5 fruit fly cellular contexts compared by ENCODE assay signal in genomic region chr3R:20549017-20549854, dm6.
TF ChIP-seq lines count a peak whose summit lies in the region.

No protein-coding gene starts in this region.

- TF ChIP-seq CTCF in whole organism, embryonic (GFP tag; optimal IDR thresholded peaks at IDR 0.05; lab: Kevin White, UChicago) = no peak

TF ChIP-seq in whole organism, adult, 20 proteins besides CTCF, POLR2A, EP300 and RAD21 (continues in another document):
- TF ChIP-seq Crg-1 (GFP tag; optimal IDR thresholded peaks at IDR 0.05; lab: Kevin White, UChicago) (no peak), CG12768 (GFP tag; optimal IDR thresholded peaks at IDR 0.05; lab: Kevin White, UChicago) (peak; percentile 63), CG7101 (tag; optimal IDR thresholded peaks at IDR 0.05; lab: Kevin White, UChicago) (peak; percentile 24), Clk (GFP tag; optimal IDR thresholded peaks at IDR 0.05; lab: Kevin White, UChicago) (peak; percentile 63), kay (GFP tag; lab: Kevin White, UChicago; ENCODE audit: borderline replicate concordance) (peak; percentile 64), bab1 (GFP tag; optimal IDR thresholded peaks at IDR 0.05; lab: Kevin White, UChicago) (no peak), CG14711 (tag; optimal IDR thresholded peaks at IDR 0.05; lab: Kevin White, UChicago) (no peak), ovo (GFP tag; optimal IDR thresholded peaks at IDR 0.05; lab: Kevin White, UChicago) (peak; percentile 29), CG11617 (GFP tag; optimal IDR thresholded peaks at IDR 0.05; lab: Kevin White, UChicago) (no peak), cnc (optimal IDR thresholded peaks at IDR 0.05; lab: Kevin White, UChicago) (no peak), CG5204 (GFP tag; optimal IDR thresholded peaks at IDR 0.05; lab: Kevin White, UChicago) (no peak), CG1620 (GFP tag; optimal IDR thresholded peaks at IDR 0.05; lab: Kevin White, UChicago) (no peak), Hr96 (GFP tag; optimal IDR thresholded peaks at IDR 0.05; lab: Kevin White, UChicago) (no peak), CG7045 (GFP tag; optimal IDR thresholded peaks at IDR 0.05; lab: Kevin White, UChicago) (peak; percentile 60), CG33017 (tag; optimal IDR thresholded peaks at IDR 0.05; lab: Kevin White, UChicago) (peak; percentile 60), tj (GFP tag; optimal IDR thresholded peaks at IDR 0.05; lab: Kevin White, UChicago) (no peak), pad (GFP tag; optimal IDR thresholded peaks at IDR 0.05; lab: Kevin White, UChicago) (peak; percentile 7), cic (GFP tag; optimal IDR thresholded peaks at IDR 0.05; lab: Kevin White, UChicago) (peak; percentile 92), Mnt (GFP tag; optimal IDR thresholded peaks at IDR 0.05; lab: Kevin White, UChicago) (peak; percentile 71)

TF ChIP-seq in whole organism, embryonic, 481 proteins besides CTCF, POLR2A, EP300 and RAD21 (continues in another document):
- TF ChIP-seq grau (tag; optimal IDR thresholded peaks at IDR 0.05; lab: Kevin White, UChicago) (peak; percentile 88), lola (GFP tag; optimal IDR thresholded peaks at IDR 0.05; lab: Kevin White, UChicago) (peak in 1 of 3 experiments; percentile 32), CG3407 (GFP tag; optimal IDR thresholded peaks at IDR 0.05; lab: Kevin White, UChicago) (no peak), Abd-B (GFP tag; optimal IDR thresholded peaks at IDR 0.05; lab: Kevin White, UChicago) (no peak), rib (GFP tag; IDR thresholded peaks at IDR 0.05; lab: Robert Waterston, UW) (peak; percentile 59), E2f1 (GFP tag; IDR thresholded peaks at IDR 0.05; lab: Robert Waterston, UW) (no peak), tup (GFP tag; optimal IDR thresholded peaks at IDR 0.05; lab: Kevin White, UChicago) (no peak), Dip2 (GFP tag; IDR thresholded peaks at IDR 0.05; lab: Robert Waterston, UW) (no peak), CG8290 (GFP tag; optimal IDR thresholded peaks at IDR 0.05; lab: Kevin White, UChicago) (no peak), CG8290 (tag; optimal IDR thresholded peaks at IDR 0.05; lab: Kevin White, UChicago) (peak in 1 of 2 experiments; percentile 56), CG4282 (GFP tag; optimal IDR thresholded peaks at IDR 0.05; lab: Kevin White, UChicago) (no peak), insv (GFP tag; optimal IDR thresholded peaks at IDR 0.05; lab: Kevin White, UChicago) (no peak), CG7987 (GFP tag; optimal IDR thresholded peaks at IDR 0.05; lab: Kevin White, UChicago) (peak; percentile 20), Spps (tag; optimal IDR thresholded peaks at IDR 0.05; lab: Kevin White, UChicago) (no peak), twi (tag; optimal IDR thresholded peaks at IDR 0.05; lab: Kevin White, UChicago) (peak; percentile 56), Hr39 (optimal IDR thresholded peaks at IDR 0.05; lab: Kevin White, UChicago) (no peak), Pdp1 (GFP tag; optimal IDR thresholded peaks at IDR 0.05; lab: Kevin White, UChicago) (peak in 1 of 2 experiments; percentile 83), Doc2 (GFP tag; IDR thresholded peaks at IDR 0.05; lab: Robert Waterston, UW) (no peak), tgo (GFP tag; IDR thresholded peaks at IDR 0.05; lab: Robert Waterston, UW) (no peak)

TF ChIP-seq in whole organism, prepupa, 60 proteins besides CTCF, POLR2A, EP300 and RAD21:
- TF ChIP-seq CG6854 (GFP tag; optimal IDR thresholded peaks at IDR 0.05; lab: Kevin White, UChicago) (no peak), svp (GFP tag; lab: Kevin White, UChicago) (peak; percentile 77), Hr4 (GFP tag; optimal IDR thresholded peaks at IDR 0.05; lab: Kevin White, UChicago) (peak; percentile 4), Eip78C (GFP tag; lab: Kevin White, UChicago) (peak; percentile 69), Sox14 (GFP tag; optimal IDR thresholded peaks at IDR 0.05; lab: Kevin White, UChicago) (peak; percentile 36), eg (GFP tag; IDR thresholded peaks at IDR 0.05; lab: Robert Waterston, UW) (0 out of 3 replicates have a peak, but pooled peaks have one; percentile 34), dsx (GFP tag; optimal IDR thresholded peaks at IDR 0.05; lab: Kevin White, UChicago; ENCODE audit: poor library complexity, severe bottlenecking) (peak; percentile 25), vri (GFP tag; optimal IDR thresholded peaks at IDR 0.05; lab: Kevin White, UChicago) (peak; percentile 67), CG34406 (GFP tag; optimal IDR thresholded peaks at IDR 0.05; lab: Kevin White, UChicago) (no peak), CG11294 (GFP tag; IDR thresholded peaks at IDR 0.05; lab: Robert Waterston, UW) (no peak), CG6163 (GFP tag; IDR thresholded peaks at IDR 0.05; lab: Robert Waterston, UW) (peak; percentile 45; the same call in 2 of the 3 replicates), CG10669 (GFP tag; optimal IDR thresholded peaks at IDR 0.05; lab: Kevin White, UChicago) (peak; percentile 6), fkh (GFP tag; optimal IDR thresholded peaks at IDR 0.05; lab: Kevin White, UChicago) (peak; percentile 10)

TF ChIP-seq in whole organism, pupa, 21 proteins besides CTCF, POLR2A, EP300 and RAD21:
- TF ChIP-seq CG14655 (GFP tag; optimal IDR thresholded peaks at IDR 0.05; lab: Kevin White, UChicago) (no peak), CG32121 (GFP tag; IDR thresholded peaks at IDR 0.05; lab: Robert Waterston, UW) (0 out of 2 replicates have a peak, but pooled peaks have one; percentile 36), EcR (GFP tag; optimal IDR thresholded peaks at IDR 0.05; lab: Kevin White, UChicago) (peak; percentile 86), Ets98B (GFP tag; IDR thresholded peaks at IDR 0.05; lab: Robert Waterston, UW) (peak; percentile 60), CG4496 (GFP tag; IDR thresholded peaks at IDR 0.05; lab: Robert Waterston, UW) (0 out of 3 replicates have a peak, but pooled peaks have one; percentile 31), CG12605 (GFP tag; IDR thresholded peaks at IDR 0.05; lab: Robert Waterston, UW) (0 out of 2 replicates have a peak, but pooled peaks have one; percentile 22), CG34367 (tag; optimal IDR thresholded peaks at IDR 0.05; lab: Kevin White, UChicago) (no peak), fd96Ca (GFP tag; IDR thresholded peaks at IDR 0.05; lab: Robert Waterston, UW) (peak; percentile 55; the same call in 2 of the 3 replicates)

TF ChIP-seq in whole organism, wandering third instar larva, 38 proteins besides CTCF, POLR2A, EP300 and RAD21:
- TF ChIP-seq Hr78 (GFP tag; optimal IDR thresholded peaks at IDR 0.05; lab: Kevin White, UChicago) (no peak), jim (GFP tag; optimal IDR thresholded peaks at IDR 0.05; lab: Kevin White, UChicago) (no peak), dsf (GFP tag; optimal IDR thresholded peaks at IDR 0.05; lab: Kevin White, UChicago; ENCODE audit: borderline replicate concordance) (no peak), Hr83 (GFP tag; optimal IDR thresholded peaks at IDR 0.05; lab: Kevin White, UChicago; ENCODE audit: poor library complexity, severe bottlenecking) (peak; percentile 15), usp (GFP tag; optimal IDR thresholded peaks at IDR 0.05; lab: Kevin White, UChicago) (no peak), HLH106 (tag; optimal IDR thresholded peaks at IDR 0.05; lab: Kevin White, UChicago) (no peak), Rel (GFP tag; optimal IDR thresholded peaks at IDR 0.05; lab: Kevin White, UChicago) (no peak), Rel (tag; optimal IDR thresholded peaks at IDR 0.05; lab: Kevin White, UChicago) (peak; percentile 9), sv (GFP tag; optimal IDR thresholded peaks at IDR 0.05; lab: Kevin White, UChicago) (no peak), br (GFP tag; optimal IDR thresholded peaks at IDR 0.05; lab: Kevin White, UChicago) (no peak), ey (GFP tag; optimal IDR thresholded peaks at IDR 0.05; lab: Kevin White, UChicago) (no peak), CG9705 (GFP tag; optimal IDR thresholded peaks at IDR 0.05; lab: Kevin White, UChicago) (no peak), sage (GFP tag; optimal IDR thresholded peaks at IDR 0.05; lab: Kevin White, UChicago) (no peak), rgr (GFP tag; optimal IDR thresholded peaks at IDR 0.05; lab: Kevin White, UChicago) (peak; percentile 21), psq (GFP tag; optimal IDR thresholded peaks at IDR 0.05; lab: Kevin White, UChicago) (no peak), lola (GFP tag; optimal IDR thresholded peaks at IDR 0.05; lab: Kevin White, UChicago) (no peak), brk (GFP tag; optimal IDR thresholded peaks at IDR 0.05; lab: Kevin White, UChicago) (no peak), Mio (GFP tag; optimal IDR thresholded peaks at IDR 0.05; lab: Kevin White, UChicago) (no peak), Hnf4 (GFP tag; optimal IDR thresholded peaks at IDR 0.05; lab: Kevin White, UChicago) (no peak), N (GFP tag; optimal IDR thresholded peaks at IDR 0.05; lab: Kevin White, UChicago) (no peak), tai (GFP tag; optimal IDR thresholded peaks at IDR 0.05; lab: Kevin White, UChicago) (no peak), dmrt93B (GFP tag; optimal IDR thresholded peaks at IDR 0.05; lab: Kevin White, UChicago) (no peak), CrebA (GFP tag; optimal IDR thresholded peaks at IDR 0.05; lab: Kevin White, UChicago; ENCODE audit: borderline replicate concordance) (no peak), Myc (optimal IDR thresholded peaks at IDR 0.05; lab: Kevin White, UChicago) (no peak), h (GFP tag; optimal IDR thresholded peaks at IDR 0.05; lab: Kevin White, UChicago) (peak; percentile 21), OdsH (GFP tag; optimal IDR thresholded peaks at IDR 0.05; lab: Kevin White, UChicago) (no peak), Dfd (GFP tag; optimal IDR thresholded peaks at IDR 0.05; lab: Kevin White, UChicago) (no peak), Dif (GFP tag; optimal IDR thresholded peaks at IDR 0.05; lab: Kevin White, UChicago; ENCODE audit: partially characterized antibody) (no peak), dl (GFP tag; optimal IDR thresholded peaks at IDR 0.05; lab: Kevin White, UChicago; ENCODE audit: insufficient read depth in 1 of 2, partially characterized antibody in 2 of 2) (no peak), woc (GFP tag; optimal IDR thresholded peaks at IDR 0.05; lab: Kevin White, UChicago) (no peak), Jra (GFP tag; optimal IDR thresholded peaks at IDR 0.05; lab: Kevin White, UChicago) (no peak), fru (GFP tag; optimal IDR thresholded peaks at IDR 0.05; lab: Kevin White, UChicago) (peak; percentile 22), GATAd (GFP tag; optimal IDR thresholded peaks at IDR 0.05; lab: Kevin White, UChicago) (no peak), CG32264 (GFP tag; optimal IDR thresholded peaks at IDR 0.05; lab: Kevin White, UChicago) (no peak)
